Worm (Caenorhabditis elegans) whole organism, young adult: ENCODE measurements around the gene twk-20.

Experiments
- B0019.2 ChIP-seq: fragments of 200-800 bp; sonication (Bioruptor generic); conservative IDR thresholded peaks from 2 replicates; pipeline ENCODE4 v1.3.6; 2022; ENCODE audit warnings: missing genetic modification reagents, missing genetic modification characterization, missing compliant biosample characterization
- B0261.1 ChIP-seq: sonication (generic microtip); optimal IDR thresholded peaks from 2 replicates; lab custom pipeline; 2016; ENCODE audit warnings: mild to moderate bottlenecking, missing genetic modification characterization, moderate library complexity, missing compliant biosample characterization
- F23B12.7 ChIP-seq: sonication (generic microtip); optimal IDR thresholded peaks from 2 replicates; lab custom pipeline; 2017; ENCODE audit warnings: missing genetic modification characterization, mild to moderate bottlenecking, missing compliant biosample characterization, antibody characterized with exemption, moderate library complexity; ENCODE audit not compliant: insufficient read depth
- F39B2.1 ChIP-seq: fragments of 200-800 bp; sonication (Bioruptor generic); IDR thresholded peaks from 2 replicates; pipeline ENCODE4 v1.3.6; 2022; ENCODE audit warnings: missing genetic modification reagents, missing genetic modification characterization, missing compliant biosample characterization
- F52B5.7 ChIP-seq: sonication (generic microtip); optimal IDR thresholded peaks from 2 replicates; lab custom pipeline; 2016; ENCODE audit warnings: mild to moderate bottlenecking, missing genetic modification characterization, missing compliant biosample characterization
- F57C9.4 ChIP-seq: sonication (generic microtip); optimal IDR thresholded peaks from 2 replicates; lab custom pipeline; 2017; ENCODE audit warnings: mild to moderate bottlenecking, missing genetic modification characterization, missing compliant biosample characterization
- K11D2.4 ChIP-seq: fragments of 200-800 bp; sonication (Bioruptor generic); IDR thresholded peaks from 2 replicates; pipeline ENCODE4 v1.3.6; 2022; ENCODE audit warnings: missing genetic modification reagents, missing genetic modification characterization, missing compliant biosample characterization
- T26A5.8 ChIP-seq: sonication (generic microtip); optimal IDR thresholded peaks from 2 replicates; lab custom pipeline; 2016; ENCODE audit warnings: missing genetic modification characterization, missing compliant biosample characterization
- ZK185.1 ChIP-seq: sonication (generic microtip); optimal IDR thresholded peaks from 2 replicates; lab custom pipeline; 2016; ENCODE audit warnings: mild to moderate bottlenecking, missing genetic modification characterization, missing compliant biosample characterization; ENCODE audit not compliant: poor library complexity, severe bottlenecking
- attf-5 ChIP-seq: fragments of 200-800 bp; sonication (Bioruptor generic); optimal IDR thresholded peaks from 2 replicates; lab custom pipeline; 2018; ENCODE audit warnings: mild to moderate bottlenecking, missing genetic modification characterization, missing compliant biosample characterization
- bed-1 ChIP-seq: fragments of 200-800 bp; sonication (Bioruptor generic); IDR thresholded peaks from 2 replicates; pipeline ENCODE4 v1.3.6; 2022; ENCODE audit warnings: missing genetic modification reagents, missing genetic modification characterization, missing compliant biosample characterization
- bed-2 ChIP-seq: fragments of 200-800 bp; sonication (Bioruptor generic); IDR thresholded peaks from 2 replicates; pipeline ENCODE4 v1.3.6; 2022; ENCODE audit warnings: missing genetic modification reagents, missing genetic modification characterization, missing compliant biosample characterization
- ccch-3 ChIP-seq: fragments of 200-800 bp; sonication (Bioruptor generic); optimal IDR thresholded peaks from 2 replicates; lab custom pipeline; 2018; ENCODE audit warnings: mild to moderate bottlenecking, missing genetic modification characterization, missing compliant biosample characterization
- cebp-1 ChIP-seq, 2 experiments: fragments of 200-800 bp in 1 of 2; sonication (Bioruptor generic) in 1 of 2; sonication (generic microtip) in 1 of 2; IDR thresholded peaks in 1 of 2; optimal IDR thresholded peaks in 1 of 2; 2 replicates each; pipeline versions ENCODE4 v1.3.6 to Lab custom; 2017 to 2022; ENCODE audit warnings: missing compliant biosample characterization in 2 of 2, missing genetic modification characterization in 2 of 2, mild to moderate bottlenecking in 1 of 2, missing genetic modification reagents in 1 of 2, moderate library complexity in 1 of 2
- dox-1 ChIP-seq: fragments of 200-800 bp; sonication (Bioruptor generic); IDR thresholded peaks from 2 replicates; pipeline ENCODE4 v1.3.6; 2022; ENCODE audit warnings: missing genetic modification reagents, missing genetic modification characterization, missing compliant biosample characterization
- ekl-4 ChIP-seq: fragments of 200-800 bp; sonication (Bioruptor generic); IDR thresholded peaks from 2 replicates; pipeline ENCODE4 v1.3.6; 2022; ENCODE audit warnings: missing genetic modification reagents, missing genetic modification characterization, missing compliant biosample characterization
- ets-4 ChIP-seq: fragments of 200-800 bp; sonication (Bioruptor generic); optimal IDR thresholded peaks from 2 replicates; lab custom pipeline; 2018; ENCODE audit warnings: mild to moderate bottlenecking, missing genetic modification characterization, missing compliant biosample characterization
- fkh-3 ChIP-seq: sonication (generic microtip); optimal IDR thresholded peaks from 2 replicates; lab custom pipeline; 2016; ENCODE audit warnings: mild to moderate bottlenecking, missing genetic modification characterization, missing compliant biosample characterization
- him-1 ChIP-seq: sonication (generic microtip); optimal IDR thresholded peaks from 2 replicates; lab custom pipeline; 2016; ENCODE audit warnings: missing genotype, missing genetic modification reagents, missing genetic modification characterization, missing compliant biosample characterization
- lag-1 ChIP-seq: fragments of 200-800 bp; sonication (Bioruptor generic); IDR thresholded peaks from 2 replicates; pipeline ENCODE4 v1.3.6; 2022; ENCODE audit warnings: missing genetic modification reagents, missing genetic modification characterization, missing compliant biosample characterization
- let-526 ChIP-seq: fragments of 200-800 bp; sonication (Bioruptor generic); IDR thresholded peaks from 2 replicates; pipeline ENCODE4 v1.3.6; 2022; ENCODE audit warnings: missing genetic modification reagents, missing genetic modification characterization, missing compliant biosample characterization
- lin-26 ChIP-seq: fragments of 200-800 bp; sonication (Bioruptor generic); IDR thresholded peaks from 2 replicates; pipeline ENCODE4 v1.3.6; 2022; ENCODE audit warnings: missing genetic modification reagents, missing genetic modification characterization, missing compliant biosample characterization
- lin-35 ChIP-seq, 3 experiments: fragments of 150-350 bp in 2 of 3; sonication (generic microtip) in 1 of 3; optimal IDR thresholded peaks; 2 replicates each; lab custom pipeline; 2014 to 2018; ENCODE audit warnings: missing biosample characterization in 3 of 3, missing genetic modification characterization in 3 of 3, missing genetic modification reagents in 3 of 3
- lin-40 ChIP-seq: sonication (generic microtip); optimal IDR thresholded peaks from 2 replicates; lab custom pipeline; 2016; ENCODE audit warnings: missing genetic modification characterization, mild to moderate bottlenecking, missing compliant biosample characterization, missing genotype, missing genetic modification reagents
- madf-3 ChIP-seq: fragments of 200-800 bp; sonication (Bioruptor generic); IDR thresholded peaks from 2 replicates; pipeline ENCODE4 v1.3.6; 2022; ENCODE audit warnings: missing genetic modification reagents, missing genetic modification characterization, missing compliant biosample characterization
- mcd-1 ChIP-seq: fragments of 200-800 bp; sonication (Bioruptor generic); IDR thresholded peaks from 2 replicates; pipeline ENCODE4 v1.3.6; 2022; ENCODE audit warnings: missing genetic modification reagents, missing genetic modification characterization, missing compliant biosample characterization
- nfya-1 ChIP-seq: sonication (generic microtip); optimal IDR thresholded peaks from 2 replicates; lab custom pipeline; 2017; ENCODE audit warnings: antibody characterized with exemption, missing compliant biosample characterization, missing genetic modification characterization, borderline replicate concordance; ENCODE audit not compliant: insufficient read depth
- nhr-179 ChIP-seq: sonication (generic microtip); optimal IDR thresholded peaks from 2 replicates; lab custom pipeline; 2016; ENCODE audit warnings: mild to moderate bottlenecking, missing genetic modification characterization, missing compliant biosample characterization
- nhr-27 ChIP-seq: fragments of 200-800 bp; sonication (Bioruptor generic); optimal IDR thresholded peaks from 2 replicates; lab custom pipeline; 2018; ENCODE audit warnings: mild to moderate bottlenecking, missing genetic modification characterization, moderate library complexity, missing compliant biosample characterization
- nhr-80 ChIP-seq: sonication (generic microtip); optimal IDR thresholded peaks from 2 replicates; lab custom pipeline; 2016; ENCODE audit warnings: missing genetic modification characterization, missing compliant biosample characterization
- pha-4 ChIP-seq: fragments of 150-350 bp; sonication (generic microtip); optimal IDR thresholded peaks from 2 replicates; lab custom pipeline; 2014; ENCODE audit warnings: missing biosample characterization, missing genetic modification reagents, missing genetic modification characterization
- sdz-38 ChIP-seq: sonication (generic microtip); optimal IDR thresholded peaks from 2 replicates; lab custom pipeline; 2016; ENCODE audit warnings: missing genotype, missing genetic modification characterization, missing compliant biosample characterization
- somi-1 ChIP-seq: fragments of 200-800 bp; sonication (Bioruptor generic); optimal IDR thresholded peaks from 2 replicates; lab custom pipeline; 2018; ENCODE audit warnings: mild to moderate bottlenecking, missing genetic modification characterization, missing compliant biosample characterization
- tbp1 ChIP-seq: fragments of 200-800 bp; sonication (Bioruptor generic); optimal IDR thresholded peaks from 2 replicates; lab custom pipeline; 2018; ENCODE audit warnings: mild to moderate bottlenecking, missing genetic modification characterization, missing compliant biosample characterization
- tbx-9 ChIP-seq: sonication (generic microtip); optimal IDR thresholded peaks from 2 replicates; lab custom pipeline; 2016; ENCODE audit warnings: borderline replicate concordance, missing genetic modification characterization, inconsistent platforms, missing compliant biosample characterization
- tlf-1 ChIP-seq: fragments of 200-800 bp; sonication (Bioruptor generic); optimal IDR thresholded peaks from 2 replicates; lab custom pipeline; 2018; ENCODE audit warnings: mild to moderate bottlenecking, missing genetic modification characterization, missing compliant biosample characterization
- unc-62 ChIP-seq: fragments of 150-350 bp; optimal IDR thresholded peaks from 2 replicates; lab custom pipeline; 2014; ENCODE audit warnings: missing biosample characterization, missing genetic modification reagents, missing genetic modification characterization

twk-20 gene

ce11 chrX:13669641-13670040 is 30.0 kb downstream of the twk-20 start (continued):
- TF ChIP-seq F52B5.7 (tag; lab: Kevin White, UChicago) (no peak), ccch-3 (no peak), dox-1 (GFP tag; lab: Robert Waterston, UW) (no peak), F57C9.4 (tag; lab: Kevin White, UChicago) (no peak), lin-35 (GFP tag; optimal IDR thresholded peaks at IDR 0.05; lab: Kevin White, UChicago) (no peak), nhr-179 (tag; lab: Kevin White, UChicago) (no peak), nhr-27 (tag; lab: Kevin White, UChicago) (no peak), F23B12.7 (tag; lab: Kevin White, UChicago) (no peak), ZK185.1 (no peak), fkh-3 (tag; lab: Kevin White, UChicago) (no peak), lag-1 (GFP tag; lab: Robert Waterston, UW) (no peak), ets-4 (GFP tag; lab: Kevin White, UChicago) (no peak), tbx-9 (tag; lab: Kevin White, UChicago) (no peak), pha-4 (tag; lab: Kevin White, UChicago) (peak; percentile 59), mcd-1 (no peak), let-526 (GFP tag; lab: Robert Waterston, UW) (no peak), him-1 (no peak), B0019.2 (GFP tag; lab: Robert Waterston, UW) (no peak), attf-5 (GFP tag; lab: Kevin White, UChicago) (peak; percentile 91), nhr-80 (tag; lab: Kevin White, UChicago) (peak; percentile 69), T26A5.8 (tag; lab: Kevin White, UChicago) (no peak)

DNA sequence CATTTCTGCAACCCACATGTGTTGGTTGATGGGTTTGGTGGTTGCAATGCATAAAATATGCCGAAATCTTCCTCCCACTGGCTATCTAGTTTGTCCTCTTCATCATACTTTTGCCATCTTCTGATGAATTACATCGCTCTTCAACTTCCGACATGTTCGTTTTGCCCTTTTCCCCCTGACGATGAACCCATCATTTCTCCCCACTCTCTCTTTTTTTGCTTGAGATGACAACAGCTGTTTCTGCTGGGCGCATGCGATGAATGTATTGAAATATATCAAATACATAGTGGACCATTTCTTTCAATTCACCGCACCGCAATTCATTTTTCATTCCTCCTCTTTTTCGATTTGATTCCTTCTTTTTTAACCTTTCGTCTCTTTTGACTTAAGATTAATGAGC is 31.3 kb downstream of the twk-20 start:
- TF ChIP-seq cebp-1 (GFP tag; IDR thresholded peaks at IDR 0.05; lab: Robert Waterston, UW), result no peak
- TF ChIP-seq cebp-1 (tag; optimal IDR thresholded peaks at IDR 0.05; lab: Kevin White, UChicago), result peak; percentile 21
- no peak for TF ChIP-seq bed-1
- TF ChIP-seq, all 124 proteins: peak for 1

ce11 chrX:13672622-13673021 is 32.9 kb downstream of the twk-20 start:
- TF ChIP-seq somi-1 (GFP tag; lab: Kevin White, UChicago) (no peak), sdz-38 (no peak), tlf-1 (GFP tag; lab: Kevin White, UChicago) (no peak), lin-40 (no peak), dox-1 (GFP tag; lab: Robert Waterston, UW) (peak; percentile 37; the same call in 1 of the 2 replicates), lin-26 (GFP tag; lab: Robert Waterston, UW) (no peak), K11D2.4 (GFP tag; lab: Robert Waterston, UW) (no peak), F52B5.7 (tag; lab: Kevin White, UChicago) (no peak), madf-3 (no peak), unc-62 (GFP tag; lab: Kevin White, UChicago) (no peak), ekl-4 (GFP tag; lab: Robert Waterston, UW) (no peak), F39B2.1 (GFP tag; lab: Robert Waterston, UW) (no peak), nhr-80 (tag; lab: Kevin White, UChicago) (peak; percentile 83), nfya-1 (tag; lab: Kevin White, UChicago) (no peak), B0019.2 (GFP tag; lab: Robert Waterston, UW) (no peak), tbp1 (GFP tag; lab: Kevin White, UChicago) (peak; percentile 11), bed-2 (GFP tag; lab: Robert Waterston, UW) (no peak), B0261.1 (tag; lab: Kevin White, UChicago) (no peak)
